Fruit fly (Drosophila melanogaster): Measurements from ENCODE around the gene CG42798.

Gene CG42798

dm6 chr3R:17391313-17391845, 15.1 kb upstream of the CG42798 start, which contains the start of the genes Brf and sds22 (continued):
- TF ChIP-seq Sox15 (GFP tag; optimal IDR thresholded peaks at IDR 0.05) (peak; percentile 94), svp (GFP tag) (peak; percentile 97), spab (GFP tag; optimal IDR thresholded peaks at IDR 0.05) (peak; percentile 83), CG3032 (tag; optimal IDR thresholded peaks at IDR 0.05) (peak; percentile 96), OdsH (GFP tag; optimal IDR thresholded peaks at IDR 0.05) (peak; percentile 97), Blimp-1 (GFP tag; optimal IDR thresholded peaks at IDR 0.05) (peak; percentile 85), CG16779 (tag; optimal IDR thresholded peaks at IDR 0.05) (peak; percentile 77), CG11294 (GFP tag; IDR thresholded peaks at IDR 0.05) (peak; percentile 89), Smox (GFP tag; optimal IDR thresholded peaks at IDR 0.05) (peak; percentile 95), Eip75B (GFP tag; optimal IDR thresholded peaks at IDR 0.05) (peak; percentile 94), Lpt (GFP tag; optimal IDR thresholded peaks at IDR 0.05) (peak; percentile 91), salr (GFP tag; optimal IDR thresholded peaks at IDR 0.05) (peak; percentile 77 to 93), ss (GFP tag; optimal IDR thresholded peaks at IDR 0.05) (peak; percentile 69 to 89), CG8632 (GFP tag; optimal IDR thresholded peaks at IDR 0.05) (peak; percentile 93), CG3919 (GFP tag; optimal IDR thresholded peaks at IDR 0.05) (peak; percentile 95), CG11902 (GFP tag; optimal IDR thresholded peaks at IDR 0.05) (peak; percentile 93), lz (GFP tag; optimal IDR thresholded peaks at IDR 0.05) (peak; percentile 97), CG8119 (GFP tag; IDR thresholded peaks at IDR 0.05) (peak; percentile 88), CG1621 (tag; optimal IDR thresholded peaks at IDR 0.05) (peak; percentile 87), Ets21C (GFP tag; optimal IDR thresholded peaks at IDR 0.05) (peak; percentile 97), CG6792 (GFP tag; optimal IDR thresholded peaks at IDR 0.05) (peak; percentile 93), eg (GFP tag; IDR thresholded peaks at IDR 0.05) (peak; percentile 89), Gug (GFP tag; IDR thresholded peaks at IDR 0.05) (peak; percentile 87)

dm6 chr3R:17394318-17395188, 11.9 kb upstream of the CG42798 start, which contains the start of gene CREG:
Gene CREG (minus strand): TSS chr3R:17394640.
- TF ChIP-seq acj6 (GFP tag; optimal IDR thresholded peaks at IDR 0.05), result peak; percentile 32
- peak; percentile 30 for TF ChIP-seq Ets21C (GFP tag; optimal IDR thresholded peaks at IDR 0.05)
- TF ChIP-seq Hr38 (GFP tag; optimal IDR thresholded peaks at IDR 0.05), result no peak
- TF ChIP-seq Sox14 (GFP tag; optimal IDR thresholded peaks at IDR 0.05), result peak; percentile 59
- peak; percentile 12 for TF ChIP-seq CG6854 (GFP tag; optimal IDR thresholded peaks at IDR 0.05)
- no peak for TF ChIP-seq CG8319 (GFP tag; optimal IDR thresholded peaks at IDR 0.05)
- peak; percentile 10 for TF ChIP-seq CG10631 (GFP tag; optimal IDR thresholded peaks at IDR 0.05)
- TF ChIP-seq CG3919 (GFP tag; optimal IDR thresholded peaks at IDR 0.05), result peak; percentile 53
- TF ChIP-seq Sox102F (GFP tag; optimal IDR thresholded peaks at IDR 0.05), result peak; percentile 57
- TF ChIP-seq pdm3 (GFP tag; optimal IDR thresholded peaks at IDR 0.05), result peak; percentile 62
- TF ChIP-seq eg (GFP tag; IDR thresholded peaks at IDR 0.05), result no peak
- TF ChIP-seq CG6808 (GFP tag; optimal IDR thresholded peaks at IDR 0.05), result peak; percentile 44
- TF ChIP-seq CG16779 (tag; optimal IDR thresholded peaks at IDR 0.05), result no peak
- peak; percentile 6 for TF ChIP-seq CG10669 (GFP tag; optimal IDR thresholded peaks at IDR 0.05)
- TF ChIP-seq Lpt (GFP tag; optimal IDR thresholded peaks at IDR 0.05), result no peak
- peak; percentile 48 for TF ChIP-seq Hr4 (GFP tag; optimal IDR thresholded peaks at IDR 0.05)
- TF ChIP-seq CG9139 (GFP tag; optimal IDR thresholded peaks at IDR 0.05), result no peak
- peak; percentile 51 for TF ChIP-seq Eip75B (GFP tag; optimal IDR thresholded peaks at IDR 0.05)
- TF ChIP-seq CG11762 (GFP tag; optimal IDR thresholded peaks at IDR 0.05; ENCODE audit: insufficient read depth), result no peak
- TF ChIP-seq CG6276 (GFP tag; optimal IDR thresholded peaks at IDR 0.05), result peak; percentile 22
- peak; percentile 36 for TF ChIP-seq CG4318 (GFP tag; optimal IDR thresholded peaks at IDR 0.05)
- no peak for TF ChIP-seq dac (GFP tag; optimal IDR thresholded peaks at IDR 0.05)
- TF ChIP-seq CG11294 (GFP tag; IDR thresholded peaks at IDR 0.05), result no peak
- no peak for TF ChIP-seq CG1621 (tag; optimal IDR thresholded peaks at IDR 0.05)
- no peak for TF ChIP-seq fd85E (GFP tag; optimal IDR thresholded peaks at IDR 0.05)
- TF ChIP-seq esn (GFP tag; optimal IDR thresholded peaks at IDR 0.05), result peak; percentile 72
- peak; percentile 11 for TF ChIP-seq Blimp-1 (GFP tag; optimal IDR thresholded peaks at IDR 0.05)
- peak; percentile 38 for TF ChIP-seq CG31627 (GFP tag; optimal IDR thresholded peaks at IDR 0.05)
- 0 out of 3 replicates have a peak, but pooled peaks have one; percentile 15 for TF ChIP-seq CG8119 (GFP tag; IDR thresholded peaks at IDR 0.05)
- TF ChIP-seq CG34406 (GFP tag; optimal IDR thresholded peaks at IDR 0.05), result peak; percentile 45
- TF ChIP-seq vri (GFP tag; optimal IDR thresholded peaks at IDR 0.05), result peak; percentile 10
- peak; percentile 43 for TF ChIP-seq lz (GFP tag; optimal IDR thresholded peaks at IDR 0.05)
- peak; percentile 71 for TF ChIP-seq Met (GFP tag; optimal IDR thresholded peaks at IDR 0.05)
- peak; percentile 88 for TF ChIP-seq Eip78C (GFP tag)
- no peak for TF ChIP-seq Gug (GFP tag; IDR thresholded peaks at IDR 0.05)
- TF ChIP-seq spab (GFP tag; optimal IDR thresholded peaks at IDR 0.05), result peak; percentile 2
